Fruit fly (Drosophila melanogaster): ENCODE results near the gene Sfp70A4.
A peak's percentile ranks its signal among the peaks of the same experiment; 100 is the strongest.

Sfp70A4 gene

dm6 chr3L:13296760-13297159 is at the start of gene Sfp70A4:
Gene Sfp70A4, minus strand, starts transcription at chr3L:13296860.
- no peak for TF ChIP-seq CG3032 (tag; optimal IDR thresholded peaks at IDR 0.05)
- no peak for TF ChIP-seq CG11902 (GFP tag; optimal IDR thresholded peaks at IDR 0.05)
- no peak for TF ChIP-seq lz (GFP tag; optimal IDR thresholded peaks at IDR 0.05)
- TF ChIP-seq dsx (GFP tag; optimal IDR thresholded peaks at IDR 0.05; ENCODE audit: poor library complexity, severe bottlenecking): no peak
- no peak for TF ChIP-seq Eip75B (GFP tag; optimal IDR thresholded peaks at IDR 0.05)
- no peak for TF ChIP-seq Lpt (GFP tag; optimal IDR thresholded peaks at IDR 0.05)
- TF ChIP-seq net (GFP tag; optimal IDR thresholded peaks at IDR 0.05): no peak
- no peak for TF ChIP-seq acj6 (GFP tag; optimal IDR thresholded peaks at IDR 0.05)
- TF ChIP-seq CG10669 (GFP tag; optimal IDR thresholded peaks at IDR 0.05): no peak
- no peak for TF ChIP-seq Eip93F (GFP tag; optimal IDR thresholded peaks at IDR 0.05)
- TF ChIP-seq CG3919 (GFP tag; optimal IDR thresholded peaks at IDR 0.05): no peak
- no peak for TF ChIP-seq Met (GFP tag; optimal IDR thresholded peaks at IDR 0.05)
- TF ChIP-seq CG8319 (GFP tag; optimal IDR thresholded peaks at IDR 0.05): no peak
- TF ChIP-seq cyc (GFP tag; optimal IDR thresholded peaks at IDR 0.05): no peak
- no peak for TF ChIP-seq CG7368 (GFP tag; optimal IDR thresholded peaks at IDR 0.05)
- TF ChIP-seq Eip78C (GFP tag): no peak

dm6 chr3L:13328835-13329234 is 32.2 kb upstream of the Sfp70A4 start, which contains the start of gene CG14113:
Gene CG14113, plus strand, starts transcription at chr3L:13329135.
- TF ChIP-seq svp (GFP tag) (peak; percentile 4), CG6792 (GFP tag; optimal IDR thresholded peaks at IDR 0.05) (no peak)

dm6 chr3L:13312250-13312649 is 15.6 kb upstream of the Sfp70A4 start:
- TF ChIP-seq fd59A (GFP tag; optimal IDR thresholded peaks at IDR 0.05): no peak
- no peak for TF ChIP-seq vri (GFP tag; optimal IDR thresholded peaks at IDR 0.05)
- TF ChIP-seq CG6808 (GFP tag; optimal IDR thresholded peaks at IDR 0.05): no peak

dm6 chr3L:13301787-13302186 is 5.1 kb upstream of the Sfp70A4 start:
- TF ChIP-seq CG10669 (GFP tag; optimal IDR thresholded peaks at IDR 0.05) (no peak), Smox (GFP tag; optimal IDR thresholded peaks at IDR 0.05) (no peak)

dm6 chr3L:13301335-13301734 is 4.7 kb upstream of the Sfp70A4 start, which contains the start of gene SP:
Gene SP, plus strand, starts transcription at chr3L:13301635.
- TF ChIP-seq CG34406 (GFP tag; optimal IDR thresholded peaks at IDR 0.05): no peak
- TF ChIP-seq eg (GFP tag; IDR thresholded peaks at IDR 0.05): no peak
- TF ChIP-seq CG11762 (GFP tag; optimal IDR thresholded peaks at IDR 0.05; ENCODE audit: insufficient read depth): no peak
- no peak for TF ChIP-seq CG11294 (GFP tag; IDR thresholded peaks at IDR 0.05)
- TF ChIP-seq CG10631 (GFP tag; optimal IDR thresholded peaks at IDR 0.05): no peak
- TF ChIP-seq CG10669 (GFP tag; optimal IDR thresholded peaks at IDR 0.05): no peak
- TF ChIP-seq Sox102F (GFP tag; optimal IDR thresholded peaks at IDR 0.05): no peak

dm6 chr3L:13300052-13300451 is 3.4 kb upstream of the Sfp70A4 start, which contains the start of gene CG43147:
Gene CG43147, minus strand, starts transcription at chr3L:13300152.
- no peak for TF ChIP-seq dsx (GFP tag; optimal IDR thresholded peaks at IDR 0.05; ENCODE audit: poor library complexity, severe bottlenecking)
- no peak for TF ChIP-seq CG6792 (GFP tag; optimal IDR thresholded peaks at IDR 0.05)
- TF ChIP-seq CG15336 (GFP tag; IDR thresholded peaks at IDR 0.05): no peak
- no peak for TF ChIP-seq Sox102F (GFP tag; optimal IDR thresholded peaks at IDR 0.05)
- TF ChIP-seq fkh (GFP tag; optimal IDR thresholded peaks at IDR 0.05): no peak

dm6 chr3L:13298923-13299322 is 2.3 kb upstream of the Sfp70A4 start, which contains the start of gene CG42481:
Gene CG42481, minus strand, starts transcription at chr3L:13299023.
- TF ChIP-seq OdsH (GFP tag; optimal IDR thresholded peaks at IDR 0.05) (no peak), CG31627 (GFP tag; optimal IDR thresholded peaks at IDR 0.05) (no peak), Smox (GFP tag; optimal IDR thresholded peaks at IDR 0.05) (no peak), dsx (GFP tag; optimal IDR thresholded peaks at IDR 0.05; ENCODE audit: poor library complexity, severe bottlenecking) (no peak), CG8319 (GFP tag; optimal IDR thresholded peaks at IDR 0.05) (no peak), fd85E (GFP tag; optimal IDR thresholded peaks at IDR 0.05) (no peak), CG8119 (GFP tag; IDR thresholded peaks at IDR 0.05) (no peak), CG11902 (GFP tag; optimal IDR thresholded peaks at IDR 0.05) (no peak), dac (GFP tag; optimal IDR thresholded peaks at IDR 0.05) (no peak), CG32006 (GFP tag; optimal IDR thresholded peaks at IDR 0.05) (no peak), CG16779 (tag; optimal IDR thresholded peaks at IDR 0.05) (no peak), CG4318 (GFP tag; optimal IDR thresholded peaks at IDR 0.05) (no peak), spab (GFP tag; optimal IDR thresholded peaks at IDR 0.05) (no peak), Eip75B (GFP tag; optimal IDR thresholded peaks at IDR 0.05) (no peak), Sox15 (GFP tag; optimal IDR thresholded peaks at IDR 0.05) (no peak)

Data from whole organism, prepupa.